Fruit fly (Drosophila melanogaster): ENCODE results near the gene scny.

Gene scny

DNA sequence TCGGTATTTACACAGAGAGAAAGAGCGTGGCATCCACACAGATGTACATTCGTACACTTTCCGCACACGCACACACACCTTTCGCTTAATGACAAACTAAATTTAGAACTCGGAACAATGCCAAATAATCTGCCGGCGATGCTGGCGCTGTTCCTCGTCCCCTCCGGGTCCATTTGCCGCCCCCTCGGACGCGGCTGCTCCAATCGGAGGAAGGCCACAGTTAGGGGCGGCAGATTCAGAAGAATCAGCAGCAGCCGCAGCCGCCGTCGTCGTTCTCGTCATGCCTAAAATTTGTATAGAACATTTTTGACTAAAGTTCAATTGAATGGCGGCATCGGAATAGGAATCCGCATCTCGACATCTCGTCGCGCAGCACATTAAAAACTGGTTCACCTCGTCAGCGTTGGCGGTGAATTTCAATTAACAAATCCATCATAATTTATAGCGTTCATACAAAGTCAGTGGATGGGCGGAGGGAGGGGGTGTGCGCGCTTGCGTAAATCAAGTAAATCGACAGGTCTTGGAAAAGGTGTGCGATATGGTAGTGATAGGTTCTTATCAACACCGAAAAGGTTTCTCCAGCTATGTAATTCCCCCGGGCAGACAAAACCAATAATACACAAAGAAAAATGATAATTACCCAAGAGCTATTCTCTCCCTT, 39.9 kb downstream of the scny start:
- no peak for TF ChIP-seq Pif1A (GFP tag; optimal IDR thresholded peaks at IDR 0.05)
- peak; percentile 80 for TF ChIP-seq CG32121 (GFP tag; IDR thresholded peaks at IDR 0.05)

DNA sequence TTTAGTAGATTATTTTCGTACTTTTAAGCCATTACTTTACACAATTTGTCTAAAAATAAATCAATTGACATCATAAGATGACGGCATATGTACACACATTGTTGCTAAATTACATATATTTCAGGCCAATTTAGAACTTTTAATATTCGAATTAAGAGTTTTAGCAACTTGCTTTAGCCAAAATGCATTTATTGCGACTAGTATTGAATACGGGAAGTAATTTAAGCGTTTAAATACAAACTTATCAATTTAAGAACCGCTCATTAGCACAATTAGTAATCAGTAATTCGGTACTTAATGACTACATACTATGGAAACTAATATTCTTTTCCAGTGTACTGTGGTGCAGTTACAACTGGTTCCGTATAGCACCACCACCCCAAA, 40.4 kb downstream of the scny start:
- TF ChIP-seq gl (tag; optimal IDR thresholded peaks at IDR 0.05) (no peak), rn (GFP tag; IDR thresholded peaks at IDR 0.05) (no peak), CG32121 (GFP tag; IDR thresholded peaks at IDR 0.05) (no peak), Pif1B (GFP tag; optimal IDR thresholded peaks at IDR 0.05) (no peak), D1 (tag; optimal IDR thresholded peaks at IDR 0.05) (no peak), CG14655 (GFP tag; optimal IDR thresholded peaks at IDR 0.05) (no peak), CG12605 (GFP tag; IDR thresholded peaks at IDR 0.05) (no peak)

DNA sequence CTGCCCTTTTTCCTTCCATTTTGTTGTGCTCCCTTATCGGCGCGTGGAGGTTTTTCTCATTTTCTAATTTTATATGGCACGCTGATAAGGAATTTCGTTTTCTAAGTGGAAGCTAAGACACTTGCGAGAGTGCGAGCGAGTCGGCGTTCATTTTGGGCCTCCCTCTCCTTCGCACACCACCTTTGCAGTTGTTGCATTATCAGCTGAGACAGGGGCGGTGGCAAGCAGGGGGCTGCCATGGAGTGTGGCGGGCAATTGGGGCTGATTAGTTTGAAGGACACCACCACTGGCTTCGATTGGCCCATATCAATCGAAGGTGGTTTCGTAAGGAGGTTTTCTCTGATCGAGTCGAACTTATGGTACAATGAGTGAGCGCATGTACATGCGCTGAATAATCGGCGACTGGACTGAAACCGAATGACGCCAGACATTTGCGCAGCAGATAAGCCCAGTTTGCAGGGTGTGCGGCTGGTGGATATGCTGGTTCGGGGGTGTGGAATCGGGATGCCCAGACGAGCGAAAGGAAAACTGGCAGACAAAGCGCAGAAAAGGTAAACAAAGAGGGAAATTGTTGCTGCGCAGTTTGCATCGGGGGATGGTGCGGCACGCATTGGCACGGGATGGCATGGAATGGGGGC, 41.0 kb downstream of the scny start:
- no peak for TF ChIP-seq CG15710 (tag; optimal IDR thresholded peaks at IDR 0.05)
- TF ChIP-seq D1 (tag; optimal IDR thresholded peaks at IDR 0.05): no peak
- TF ChIP-seq CG8159 (tag; optimal IDR thresholded peaks at IDR 0.05): no peak
- TF ChIP-seq CG4496 (GFP tag; IDR thresholded peaks at IDR 0.05): no peak
- no peak for TF ChIP-seq CG14655 (GFP tag; optimal IDR thresholded peaks at IDR 0.05)
- no peak for TF ChIP-seq EcR (GFP tag; optimal IDR thresholded peaks at IDR 0.05)
- TF ChIP-seq Pif1B (GFP tag; optimal IDR thresholded peaks at IDR 0.05): no peak
- TF ChIP-seq CG32121 (GFP tag; IDR thresholded peaks at IDR 0.05): no peak
- no peak for TF ChIP-seq CG17806 (tag; optimal IDR thresholded peaks at IDR 0.05)
- TF ChIP-seq Snoo (tag; optimal IDR thresholded peaks at IDR 0.05): no peak
- TF ChIP-seq CG9948 (tag; optimal IDR thresholded peaks at IDR 0.05): no peak
- no peak for TF ChIP-seq fd96Ca (GFP tag; IDR thresholded peaks at IDR 0.05)
- TF ChIP-seq Pif1A (GFP tag; optimal IDR thresholded peaks at IDR 0.05): no peak
- no peak for TF ChIP-seq CG12605 (GFP tag; IDR thresholded peaks at IDR 0.05)
- TF ChIP-seq CG10348 (GFP tag; IDR thresholded peaks at IDR 0.05): no peak
- no peak for TF ChIP-seq CG8301 (tag; optimal IDR thresholded peaks at IDR 0.05)
- TF ChIP-seq CG13204 (GFP tag; optimal IDR thresholded peaks at IDR 0.05): no peak
- no peak for TF ChIP-seq CG34367 (tag; optimal IDR thresholded peaks at IDR 0.05)

dm6 chr3L:5810633-5811341, 42.0 kb downstream of the scny start, which contains the start of the genes S6k and kri:
S6k (minus strand) TSS chr3L:5810931.
kri (plus strand) TSS chr3L:5810973.
- TF ChIP-seq Pif1B (GFP tag; optimal IDR thresholded peaks at IDR 0.05) (no peak), CG14655 (GFP tag; optimal IDR thresholded peaks at IDR 0.05) (no peak), Ets98B (GFP tag; IDR thresholded peaks at IDR 0.05) (peak; percentile 14; the same call in 1 of the 2 replicates), Snoo (tag; optimal IDR thresholded peaks at IDR 0.05) (no peak), EcR (GFP tag; optimal IDR thresholded peaks at IDR 0.05) (peak; percentile 56), fd96Ca (GFP tag; IDR thresholded peaks at IDR 0.05) (no peak; the same call in 2 of the 3 replicates), CG15710 (tag; optimal IDR thresholded peaks at IDR 0.05) (peak; percentile 1), CG4496 (GFP tag; IDR thresholded peaks at IDR 0.05) (peak; percentile 43; the same call in 1 of the 3 replicates), gl (tag; optimal IDR thresholded peaks at IDR 0.05) (peak; percentile 40), rn (GFP tag; IDR thresholded peaks at IDR 0.05) (no peak), Pif1A (GFP tag; optimal IDR thresholded peaks at IDR 0.05) (no peak), CG8159 (tag; optimal IDR thresholded peaks at IDR 0.05) (peak; percentile 14), CG13204 (GFP tag; optimal IDR thresholded peaks at IDR 0.05) (no peak), CG10348 (GFP tag; IDR thresholded peaks at IDR 0.05) (no peak), CG34367 (tag; optimal IDR thresholded peaks at IDR 0.05) (no peak), CG12605 (GFP tag; IDR thresholded peaks at IDR 0.05) (no peak), CG8301 (tag; optimal IDR thresholded peaks at IDR 0.05) (no peak), D1 (tag; optimal IDR thresholded peaks at IDR 0.05) (no peak), CG17806 (tag; optimal IDR thresholded peaks at IDR 0.05) (no peak), CG9948 (tag; optimal IDR thresholded peaks at IDR 0.05) (no peak), CG32121 (GFP tag; IDR thresholded peaks at IDR 0.05) (no peak)

DNA sequence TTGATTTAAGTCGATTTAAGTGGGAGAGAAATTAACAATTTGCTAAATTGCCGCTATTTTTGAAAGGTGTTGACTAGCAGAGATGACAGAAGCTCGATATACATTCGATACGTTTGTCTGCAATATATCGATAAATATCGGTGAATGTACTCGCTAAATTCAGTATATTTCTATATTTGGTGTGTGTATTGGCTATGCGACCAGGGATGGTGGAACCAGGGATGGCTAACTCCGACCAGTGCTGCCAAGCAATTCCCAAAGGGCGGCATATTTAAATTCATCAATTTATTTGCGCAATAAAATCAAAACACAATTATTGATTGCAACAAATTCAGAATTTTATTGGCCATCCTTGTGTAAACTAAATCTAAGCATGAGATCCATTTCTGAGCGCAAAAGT, 44.2 kb downstream of the scny start, which contains the start of gene mad2:
Gene mad2, minus strand, starts transcription at position 78 of the 400 bp plus-strand sequence.
- no peak for TF ChIP-seq CG15710 (tag; optimal IDR thresholded peaks at IDR 0.05)
- peak; percentile 18 for TF ChIP-seq D1 (tag; optimal IDR thresholded peaks at IDR 0.05)

dm6 chr3L:5817177-5817576, 48.4 kb downstream of the scny start:
- TF ChIP-seq fd96Ca (GFP tag; IDR thresholded peaks at IDR 0.05) (no peak), CG32121 (GFP tag; IDR thresholded peaks at IDR 0.05) (no peak), Snoo (tag; optimal IDR thresholded peaks at IDR 0.05) (no peak), CG15710 (tag; optimal IDR thresholded peaks at IDR 0.05) (no peak), CG17806 (tag; optimal IDR thresholded peaks at IDR 0.05) (no peak), Ets98B (GFP tag; IDR thresholded peaks at IDR 0.05) (no peak), Pif1B (GFP tag; optimal IDR thresholded peaks at IDR 0.05) (no peak), Pif1A (GFP tag; optimal IDR thresholded peaks at IDR 0.05) (no peak), CG9948 (tag; optimal IDR thresholded peaks at IDR 0.05) (no peak), CG8301 (tag; optimal IDR thresholded peaks at IDR 0.05) (no peak), CG34367 (tag; optimal IDR thresholded peaks at IDR 0.05) (no peak), CG14655 (GFP tag; optimal IDR thresholded peaks at IDR 0.05) (no peak), EcR (GFP tag; optimal IDR thresholded peaks at IDR 0.05) (no peak)

Measured in whole organism, pupa.